Worm (Caenorhabditis elegans) whole organism, L1 larva: ENCODE results near the gene Y69A2AR.25.
A peak's percentile ranks its signal among the peaks of the same experiment; 100 is the strongest.

ENCODE experiments used
- C04F5.9 ChIP-seq: sonication (generic microtip); optimal IDR thresholded peaks from 2 replicates; lab custom pipeline; 2016; ENCODE audit warnings: missing genetic modification characterization, missing compliant biosample characterization
- C16A3.4 ChIP-seq: fragments of 150-350 bp; optimal IDR thresholded peaks from 2 replicates; lab custom pipeline; 2014; ENCODE audit warnings: missing biosample characterization, missing genetic modification characterization
- F16B12.6 ChIP-seq: fragments of 150-350 bp; optimal IDR thresholded peaks from 2 replicates; lab custom pipeline; 2014; ENCODE audit warnings: missing biosample characterization, missing genetic modification characterization
- Y116A8C.19 ChIP-seq: sonication (generic microtip); optimal IDR thresholded peaks from 2 replicates; lab custom pipeline; 2016; ENCODE audit warnings: missing compliant biosample characterization, missing genetic modification characterization, borderline replicate concordance
- aha-1 ChIP-seq: fragments of 150-350 bp; optimal IDR thresholded peaks from 2 replicates; lab custom pipeline; 2014; ENCODE audit warnings: missing biosample characterization, missing genetic modification characterization
- alr-1 ChIP-seq: fragments of 200-800 bp; sonication (Bioruptor generic); optimal IDR thresholded peaks from 2 replicates; lab custom pipeline; 2018; ENCODE audit warnings: borderline replicate concordance, mild to moderate bottlenecking, missing genetic modification characterization, missing compliant biosample characterization
- blmp-1 ChIP-seq: fragments of 150-350 bp; optimal IDR thresholded peaks from 2 replicates; lab custom pipeline; 2014; ENCODE audit warnings: missing biosample characterization, missing genetic modification characterization
- ceh-63 ChIP-seq: fragments of 200-800 bp; sonication (Bioruptor generic); optimal IDR thresholded peaks from 2 replicates; lab custom pipeline; 2018; ENCODE audit warnings: mild to moderate bottlenecking, missing genetic modification characterization, missing compliant biosample characterization
- ceh-88 ChIP-seq: fragments of 200-800 bp; sonication (Bioruptor generic); IDR thresholded peaks from 2 replicates; pipeline ENCODE4 v1.3.6; 2022; ENCODE audit warnings: missing genetic modification characterization, missing compliant biosample characterization
- dpl-1 ChIP-seq, 3 experiments: fragments of 150-350 bp in 2 of 3; sonication (generic microtip) in 1 of 3; optimal IDR thresholded peaks; 2 replicates each; lab custom pipeline; 2014 to 2017; ENCODE audit warnings: missing biosample characterization in 3 of 3, missing genetic modification characterization in 3 of 3, missing genetic modification reagents in 3 of 3
- dsc-1 ChIP-seq: sonication (generic microtip); optimal IDR thresholded peaks from 2 replicates; lab custom pipeline; 2016; ENCODE audit warnings: mild to moderate bottlenecking, missing genetic modification characterization, missing compliant biosample characterization
- efl-3 ChIP-seq: fragments of 200-800 bp; sonication (Bioruptor generic); optimal IDR thresholded peaks from 2 replicates; lab custom pipeline; 2018; ENCODE audit warnings: mild to moderate bottlenecking, missing genetic modification characterization, missing compliant biosample characterization
- egl-13 ChIP-seq: sonication (generic microtip); optimal IDR thresholded peaks from 2 replicates; lab custom pipeline; 2016; ENCODE audit warnings: missing genotype, missing genetic modification reagents, missing genetic modification characterization, missing compliant biosample characterization
- egl-27 ChIP-seq, 2 experiments: fragments of 150-350 bp in 1 of 2; sonication (generic microtip); optimal IDR thresholded peaks; 3 replicates each; lab custom pipeline; 2017 to 2018; ENCODE audit warnings: missing biosample characterization in 2 of 2, missing genetic modification characterization in 2 of 2, missing genetic modification reagents in 2 of 2
- elt-3 ChIP-seq, 6 experiments: fragments of 150-350 bp in 1 of 6; sonication (generic microtip); optimal IDR thresholded peaks; 2 replicates each; lab custom pipeline; 2017 to 2018; ENCODE audit warnings: missing biosample characterization in 6 of 6, missing genetic modification characterization in 6 of 6, inconsistent platforms in 1 of 6
- ets-5 ChIP-seq: fragments of 200-800 bp; sonication (Bioruptor generic); IDR thresholded peaks from 2 replicates; pipeline ENCODE4 v1.3.6; 2022; ENCODE audit warnings: missing genetic modification characterization, missing compliant biosample characterization
- fkh-10 ChIP-seq: sonication (generic microtip); optimal IDR thresholded peaks from 2 replicates; lab custom pipeline; 2017; ENCODE audit warnings: missing biosample characterization, missing genetic modification reagents, missing genetic modification characterization
- fkh-8 ChIP-seq: sonication (generic microtip); optimal IDR thresholded peaks from 2 replicates; lab custom pipeline; 2016; ENCODE audit warnings: mild to moderate bottlenecking, missing genetic modification characterization, missing compliant biosample characterization
- fos-1 ChIP-seq: fragments of 150-350 bp; optimal IDR thresholded peaks from 2 replicates; lab custom pipeline; 2014; ENCODE audit warnings: missing biosample characterization, missing genetic modification characterization
- hlh-4 ChIP-seq: sonication (generic microtip); optimal IDR thresholded peaks from 2 replicates; lab custom pipeline; 2016; ENCODE audit warnings: mild to moderate bottlenecking, missing genetic modification characterization, missing compliant biosample characterization
- hpl-2 ChIP-seq: fragments of 150-350 bp; optimal IDR thresholded peaks from 2 replicates; lab custom pipeline; 2014; ENCODE audit warnings: missing biosample characterization, missing genetic modification reagents, missing genetic modification characterization
- irx-1 ChIP-seq: sonication (generic microtip); optimal IDR thresholded peaks from 2 replicates; lab custom pipeline; 2016; ENCODE audit warnings: missing genetic modification characterization, missing compliant biosample characterization
- isw-1 ChIP-seq: fragments of 200-800 bp; sonication (Bioruptor generic); IDR thresholded peaks from 2 replicates; pipeline ENCODE4 v1.3.6; 2022; ENCODE audit warnings: missing genetic modification characterization, missing compliant biosample characterization
- lin-15B ChIP-seq: fragments of 150-350 bp; sonication (generic microtip); optimal IDR thresholded peaks from 3 replicates; lab custom pipeline; 2014; ENCODE audit warnings: missing biosample characterization, missing genetic modification characterization
- lin-39 ChIP-seq: fragments of 150-350 bp; optimal IDR thresholded peaks from 2 replicates; lab custom pipeline; 2014; ENCODE audit warnings: missing biosample characterization, missing genetic modification reagents, missing genetic modification characterization
- lir-3 ChIP-seq: sonication (generic microtip); optimal IDR thresholded peaks from 2 replicates; lab custom pipeline; 2016; ENCODE audit warnings: mild to moderate bottlenecking, missing genetic modification characterization, moderate library complexity, missing compliant biosample characterization; ENCODE audit not compliant: poor library complexity
- lsy-2 ChIP-seq, 2 experiments: fragments of 150-350 bp; optimal IDR thresholded peaks; 2 replicates each; lab custom pipeline; 2014; ENCODE audit warnings: missing biosample characterization in 2 of 2, missing genetic modification characterization in 2 of 2
- mab-9 ChIP-seq: fragments of 200-800 bp; sonication (Bioruptor generic); IDR thresholded peaks from 2 replicates; pipeline ENCODE4 v1.3.6; 2022; ENCODE audit warnings: missing genetic modification reagents, missing genetic modification characterization, missing compliant biosample characterization
- mdl-1 ChIP-seq, 2 experiments: fragments of 150-350 bp; optimal IDR thresholded peaks; 2 replicates each; lab custom pipeline; 2014 to 2017; ENCODE audit warnings: missing biosample characterization in 2 of 2, missing genetic modification characterization in 2 of 2, inconsistent platforms in 1 of 2
- mef-2 ChIP-seq: fragments of 150-350 bp; optimal IDR thresholded peaks from 2 replicates; lab custom pipeline; 2014; ENCODE audit warnings: missing biosample characterization, missing genetic modification characterization
- mep-1 ChIP-seq: fragments of 150-350 bp; optimal IDR thresholded peaks from 2 replicates; lab custom pipeline; 2014; ENCODE audit warnings: missing biosample characterization, missing genetic modification characterization
- nhr-11 ChIP-seq: fragments of 150-350 bp; optimal IDR thresholded peaks from 2 replicates; lab custom pipeline; 2014; ENCODE audit warnings: missing biosample characterization, missing genetic modification characterization
- nhr-12 ChIP-seq: sonication (generic microtip); optimal IDR thresholded peaks from 2 replicates; lab custom pipeline; 2017; ENCODE audit warnings: missing biosample characterization, missing genetic modification characterization
- nhr-20 ChIP-seq: sonication (generic microtip); optimal IDR thresholded peaks from 2 replicates; lab custom pipeline; 2016; ENCODE audit warnings: mild to moderate bottlenecking, missing genetic modification characterization, missing compliant biosample characterization
- nhr-28 ChIP-seq: fragments of 150-350 bp; optimal IDR thresholded peaks from 2 replicates; lab custom pipeline; 2014; ENCODE audit warnings: missing biosample characterization, missing genetic modification characterization
- nhr-71 ChIP-seq: sonication (generic microtip); optimal IDR thresholded peaks from 2 replicates; lab custom pipeline; 2016; ENCODE audit warnings: mild to moderate bottlenecking, missing genetic modification characterization, moderate library complexity, missing compliant biosample characterization
- nhr-77 ChIP-seq: fragments of 150-350 bp; optimal IDR thresholded peaks from 2 replicates; lab custom pipeline; 2014; ENCODE audit warnings: missing biosample characterization, missing genetic modification characterization
- nhr-90 ChIP-seq: sonication (generic microtip); optimal IDR thresholded peaks from 2 replicates; lab custom pipeline; 2016; ENCODE audit warnings: mild to moderate bottlenecking, missing genetic modification characterization, missing compliant biosample characterization; ENCODE audit not compliant: poor library complexity
- pag-3 ChIP-seq: sonication (generic microtip); optimal IDR thresholded peaks from 2 replicates; lab custom pipeline; 2017; ENCODE audit warnings: missing genetic modification characterization, mild to moderate bottlenecking, missing compliant biosample characterization, antibody characterized with exemption, borderline replicate concordance; ENCODE audit not compliant: insufficient read depth
- pax-3 ChIP-seq: fragments of 200-800 bp; sonication (Bioruptor generic); optimal IDR thresholded peaks from 2 replicates; lab custom pipeline; 2018; ENCODE audit warnings: mild to moderate bottlenecking, missing genetic modification characterization, moderate library complexity, missing compliant biosample characterization
- skn-1 ChIP-seq: fragments of 150-350 bp; optimal IDR thresholded peaks from 2 replicates; lab custom pipeline; 2014; ENCODE audit warnings: missing biosample characterization, missing genetic modification characterization
- sox-4 ChIP-seq: sonication (generic microtip); optimal IDR thresholded peaks from 2 replicates; lab custom pipeline; 2016; ENCODE audit warnings: missing genetic modification characterization, missing compliant biosample characterization
- sptf-1 ChIP-seq: fragments of 150-350 bp; optimal IDR thresholded peaks from 2 replicates; lab custom pipeline; 2014; ENCODE audit warnings: missing biosample characterization, missing genetic modification characterization
- sup-37 ChIP-seq: fragments of 200-800 bp; sonication (Bioruptor generic); optimal IDR thresholded peaks from 2 replicates; lab custom pipeline; 2018; ENCODE audit warnings: mild to moderate bottlenecking, missing genetic modification characterization, missing compliant biosample characterization
- unc-30 ChIP-seq: sonication (generic microtip); optimal IDR thresholded peaks from 2 replicates; lab custom pipeline; 2017; ENCODE audit warnings: missing biosample characterization, missing genetic modification characterization
- unc-62 ChIP-seq: fragments of 150-350 bp; optimal IDR thresholded peaks from 2 replicates; lab custom pipeline; 2014; ENCODE audit warnings: missing biosample characterization, missing genetic modification reagents, missing genetic modification characterization
- xbp-1 ChIP-seq: sonication (generic microtip); optimal IDR thresholded peaks from 2 replicates; lab custom pipeline; 2016; ENCODE audit warnings: missing genetic modification characterization, missing compliant biosample characterization
- zip-4 ChIP-seq: fragments of 200-800 bp; sonication (Bioruptor generic); optimal IDR thresholded peaks from 2 replicates; lab custom pipeline; 2018; ENCODE audit warnings: mild to moderate bottlenecking, missing genetic modification characterization, moderate library complexity, missing compliant biosample characterization
- ztf-11 ChIP-seq, 2 experiments: sonication (generic microtip); optimal IDR thresholded peaks; 2 replicates each; lab custom pipeline; 2016 to 2017; ENCODE audit warnings: missing genetic modification characterization in 2 of 2, missing biosample characterization in 1 of 2, missing compliant biosample characterization in 1 of 2
- ztf-4 ChIP-seq: fragments of 150-350 bp; optimal IDR thresholded peaks from 2 replicates; lab custom pipeline; 2014; ENCODE audit warnings: missing biosample characterization, missing genetic modification characterization

The Y69A2AR.25 gene

DNA sequence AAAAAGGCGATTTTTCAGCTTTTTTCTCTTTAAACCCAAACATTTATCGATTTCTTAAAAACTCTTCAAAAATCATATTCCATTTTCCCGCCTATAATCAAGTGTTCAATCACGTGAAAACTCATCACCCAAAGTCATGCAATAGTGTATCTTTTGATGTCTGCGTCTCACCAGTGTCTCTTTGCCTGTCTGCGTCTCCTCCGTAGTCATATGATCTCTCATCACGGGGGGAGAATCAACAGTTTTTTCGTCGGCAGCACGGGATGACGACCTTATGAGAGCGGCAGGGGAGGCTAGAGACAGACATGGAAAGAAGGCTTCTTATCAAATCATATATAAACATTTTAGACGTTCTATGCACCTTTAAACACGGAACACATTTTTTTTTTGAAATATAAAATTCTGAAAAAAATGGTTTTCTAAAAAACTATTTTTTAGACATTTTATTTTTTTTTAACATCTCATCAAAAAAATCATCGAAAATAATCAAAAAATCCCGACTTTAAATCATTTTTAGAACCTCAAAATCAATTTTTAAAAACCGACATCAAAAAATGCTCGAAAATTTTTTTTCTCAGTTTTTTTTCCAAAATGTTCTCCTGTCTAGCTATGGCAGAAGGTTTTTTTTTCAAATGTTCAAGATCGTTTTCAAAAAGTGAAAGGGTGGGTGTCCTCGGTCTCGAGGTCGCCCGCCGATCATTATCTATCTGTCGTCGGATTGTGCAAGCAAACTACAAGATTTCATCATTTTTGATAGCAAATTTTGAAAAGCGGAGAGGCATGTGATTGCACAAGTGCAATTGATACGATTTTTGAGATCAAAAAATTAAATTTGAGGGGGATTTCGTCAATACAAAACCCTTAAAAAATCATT lies 34.1 kb upstream of the Y69A2AR.25 start (continued):
- no peak for TF ChIP-seq unc-30
- TF ChIP-seq mab-9 (GFP tag; lab: Robert Waterston, UW) = peak; percentile 94
- TF ChIP-seq irx-1 (tag; lab: Kevin White, UChicago) = peak; percentile 96
- peak; percentile 96 for TF ChIP-seq ceh-88 (GFP tag; lab: Robert Waterston, UW)
- no peak for TF ChIP-seq Y116A8C.19 (tag; lab: Kevin White, UChicago)
- peak; percentile 87 for TF ChIP-seq sup-37 (GFP tag; lab: Kevin White, UChicago)
- peak; percentile 94 for TF ChIP-seq lir-3 (tag; lab: Kevin White, UChicago)
- TF ChIP-seq elt-3 (tag; optimal IDR thresholded peaks at IDR 0.05; lab: Kevin White, UChicago) = peak in 5 of 6 experiments; percentile 31 to 100 (median 95)
- peak; percentile 93 for TF ChIP-seq fos-1 (tag; lab: Kevin White, UChicago)
- TF ChIP-seq xbp-1 = peak; percentile 97
- TF ChIP-seq nhr-28 (tag; lab: Kevin White, UChicago) = peak; percentile 75
- TF ChIP-seq egl-27 (tag; optimal IDR thresholded peaks at IDR 0.05; lab: Kevin White, UChicago) = peak in 1 of 2 experiments; percentile 71
- peak; percentile 99 for TF ChIP-seq fkh-8 (tag; lab: Kevin White, UChicago)
- peak; percentile 98 for TF ChIP-seq pax-3 (tag; lab: Kevin White, UChicago)
- TF ChIP-seq ztf-4 = peak; percentile 98
- peak; percentile 87 for TF ChIP-seq zip-4 (GFP tag; lab: Kevin White, UChicago)
- TF ChIP-seq ceh-63 (GFP tag; lab: Kevin White, UChicago) = no peak
- peak; percentile 90 for TF ChIP-seq blmp-1 (tag; lab: Kevin White, UChicago)
- peak; percentile 93 for TF ChIP-seq nhr-77
- peak; percentile 95 to 96 for TF ChIP-seq lsy-2 (tag; optimal IDR thresholded peaks at IDR 0.05; lab: Kevin White, UChicago)
- TF ChIP-seq unc-62 (GFP tag; lab: Kevin White, UChicago) = no peak
- peak; percentile 99 for TF ChIP-seq nhr-11 (tag; lab: Kevin White, UChicago)
- TF ChIP-seq ztf-11 (tag; optimal IDR thresholded peaks at IDR 0.05; lab: Kevin White, UChicago) = peak in 1 of 2 experiments; percentile 86
- peak; percentile 93 for TF ChIP-seq lin-39 (tag; lab: Kevin White, UChicago)
- TF ChIP-seq efl-3 (GFP tag; lab: Kevin White, UChicago) = peak; percentile 75
- TF ChIP-seq aha-1 (tag; lab: Kevin White, UChicago) = peak; percentile 70
- TF ChIP-seq lin-15B (tag; lab: Kevin White, UChicago) = peak; percentile 53
- peak; percentile 99 for TF ChIP-seq mep-1
- TF ChIP-seq mdl-1 (tag; optimal IDR thresholded peaks at IDR 0.05; lab: Kevin White, UChicago) = peak; percentile 39 to 100
- TF ChIP-seq nhr-20 (tag; lab: Kevin White, UChicago) = peak; percentile 100
- TF ChIP-seq hpl-2 (GFP tag; lab: Kevin White, UChicago) = peak; percentile 95
- TF ChIP-seq egl-13 = peak; percentile 93
- TF ChIP-seq skn-1 (tag; lab: Kevin White, UChicago) = peak; percentile 98
- peak; percentile 20 for TF ChIP-seq F16B12.6
- no peak for TF ChIP-seq ets-5 (GFP tag; lab: Robert Waterston, UW)
- peak; percentile 61 for TF ChIP-seq fkh-10 (GFP tag; lab: Kevin White, UChicago)
- peak; percentile 96 for TF ChIP-seq C16A3.4 (tag; lab: Kevin White, UChicago)
- peak; percentile 96 for TF ChIP-seq dsc-1
- peak; percentile 99 for TF ChIP-seq nhr-90 (tag; lab: Kevin White, UChicago)
- TF ChIP-seq alr-1 (tag; lab: Kevin White, UChicago) = no peak
- TF ChIP-seq hlh-4 (tag; lab: Kevin White, UChicago) = no peak
- no peak for TF ChIP-seq sptf-1 (tag; lab: Kevin White, UChicago)
- TF ChIP-seq isw-1 (GFP tag; lab: Robert Waterston, UW) = peak; percentile 84
- peak; percentile 92 for TF ChIP-seq C04F5.9 (tag; lab: Kevin White, UChicago)
- peak; percentile 100 for TF ChIP-seq nhr-71 (tag; lab: Kevin White, UChicago)
- TF ChIP-seq nhr-12 (tag; lab: Kevin White, UChicago) = peak; percentile 34
- peak; percentile 98 for TF ChIP-seq sox-4 (tag; lab: Kevin White, UChicago)
- TF ChIP-seq mef-2 (tag; lab: Kevin White, UChicago) = peak; percentile 84
- peak; percentile 66 for TF ChIP-seq pag-3 (tag; lab: Kevin White, UChicago)
- peak; percentile 89 to 91 (median 90) for TF ChIP-seq dpl-1 (GFP tag; optimal IDR thresholded peaks at IDR 0.05; lab: Kevin White, UChicago)
